Worm (Caenorhabditis elegans): ENCODE data around the gene ZK970.8.

- TF ChIP-seq unc-39 (tag; optimal IDR thresholded peaks at IDR 0.05), result no peak
- TF ChIP-seq pha-4 (tag; optimal IDR thresholded peaks at IDR 0.05), result no peak
- TF ChIP-seq nfya-1 (tag; optimal IDR thresholded peaks at IDR 0.05; ENCODE audit: insufficient read depth), result no peak
- TF ChIP-seq ceh-82 (tag; optimal IDR thresholded peaks at IDR 0.05), result no peak
- no peak for TF ChIP-seq elt-3 (tag; optimal IDR thresholded peaks at IDR 0.05)
These were observed 38.3 kb upstream of the ZK970.8 start, which contains the start of gene F54B3.4 for ce11 chrII:10271093-10271492.
